Worm (Caenorhabditis elegans): ENCODE results near the gene zig-11.

DNA sequence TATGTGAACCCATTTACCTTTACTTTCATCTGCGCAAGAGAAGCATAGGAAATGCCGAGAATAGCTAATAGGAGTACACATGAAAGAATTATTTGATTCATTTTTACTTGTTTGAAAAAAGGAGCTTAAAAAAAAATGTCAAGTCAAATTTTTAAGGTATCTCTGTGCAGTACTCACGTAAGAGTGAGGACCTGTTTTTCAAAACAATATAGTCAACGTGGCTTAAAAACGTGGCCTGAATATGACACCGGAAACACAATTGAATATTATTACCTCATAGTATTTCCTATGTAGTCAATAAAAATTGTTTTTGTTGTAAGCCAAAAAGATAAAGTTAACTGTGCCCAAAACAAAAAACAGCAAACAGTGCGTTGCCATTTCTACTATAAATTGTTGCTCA, 27.4 kb upstream of the zig-11 start, which contains the start of gene Y32G9A.12:
- TF ChIP-seq ama-1 (optimal IDR thresholded peaks at IDR 0.05): no peak
- TF ChIP-seq unc-3 (GFP tag; conservative IDR thresholded peaks at IDR 0.05): no peak
- TF ChIP-seq unc-3 (tag; optimal IDR thresholded peaks at IDR 0.05): no peak
- TF ChIP-seq rnt-1 (tag; optimal IDR thresholded peaks at IDR 0.05): no peak
- no peak for TF ChIP-seq fkh-10 (GFP tag; optimal IDR thresholded peaks at IDR 0.05)
- TF ChIP-seq hlh-30 (tag; optimal IDR thresholded peaks at IDR 0.05; ENCODE audit: insufficient read depth): no peak
- no peak for TF ChIP-seq tbx-7 (tag; optimal IDR thresholded peaks at IDR 0.05)
- TF ChIP-seq ceh-18 (tag; optimal IDR thresholded peaks at IDR 0.05): no peak
- no peak for TF ChIP-seq sox-4 (tag; optimal IDR thresholded peaks at IDR 0.05)
